Worm (Caenorhabditis elegans): Measurements from ENCODE around the gene arp-6.

The arp-6 gene

DNA sequence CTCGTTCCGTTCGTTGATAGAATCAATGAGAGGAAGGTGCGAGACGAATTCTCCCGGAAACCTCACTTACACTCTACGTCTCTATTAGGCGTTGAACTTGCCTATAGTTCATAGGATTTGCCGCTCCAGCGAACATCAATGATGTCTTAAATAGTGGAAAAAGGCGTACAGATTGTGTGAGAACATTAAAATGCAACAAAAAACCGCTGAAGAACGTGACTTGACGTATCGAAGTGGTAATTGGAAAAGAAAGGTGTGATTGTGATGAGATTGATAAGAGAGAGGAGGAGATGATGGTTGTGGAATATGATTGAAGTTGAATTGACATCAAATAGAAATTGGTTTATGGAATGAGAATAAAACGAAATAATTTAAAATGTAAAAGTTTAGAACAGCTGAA lies 3.1 kb downstream of the arp-6 start:
- TF ChIP-seq skn-1 (tag; optimal IDR thresholded peaks at IDR 0.05) (no peak), ets-5 (GFP tag; IDR thresholded peaks at IDR 0.05) (no peak), lsy-2 (tag; optimal IDR thresholded peaks at IDR 0.05) (peak in 1 of 2 experiments; percentile 8), lin-15B (tag; optimal IDR thresholded peaks at IDR 0.05) (no peak), dsc-1 (tag; optimal IDR thresholded peaks at IDR 0.05) (no peak), mep-1 (tag; optimal IDR thresholded peaks at IDR 0.05) (peak; percentile 6), blmp-1 (tag; optimal IDR thresholded peaks at IDR 0.05) (peak; percentile 26), F16B12.6 (tag; optimal IDR thresholded peaks at IDR 0.05) (no peak), efl-1 (optimal IDR thresholded peaks at IDR 0.05) (no peak), efl-1 (GFP tag; optimal IDR thresholded peaks at IDR 0.05 in 1 of 2) (peak in 1 of 2 experiments; percentile 16), lin-35 (GFP tag; optimal IDR thresholded peaks at IDR 0.05) (peak in 1 of 2 experiments; percentile 21), lin-14 (GFP tag; optimal IDR thresholded peaks at IDR 0.05) (peak; percentile 51), sup-37 (GFP tag; optimal IDR thresholded peaks at IDR 0.05) (no peak), zag-1 (tag; optimal IDR thresholded peaks at IDR 0.05) (no peak)

DNA sequence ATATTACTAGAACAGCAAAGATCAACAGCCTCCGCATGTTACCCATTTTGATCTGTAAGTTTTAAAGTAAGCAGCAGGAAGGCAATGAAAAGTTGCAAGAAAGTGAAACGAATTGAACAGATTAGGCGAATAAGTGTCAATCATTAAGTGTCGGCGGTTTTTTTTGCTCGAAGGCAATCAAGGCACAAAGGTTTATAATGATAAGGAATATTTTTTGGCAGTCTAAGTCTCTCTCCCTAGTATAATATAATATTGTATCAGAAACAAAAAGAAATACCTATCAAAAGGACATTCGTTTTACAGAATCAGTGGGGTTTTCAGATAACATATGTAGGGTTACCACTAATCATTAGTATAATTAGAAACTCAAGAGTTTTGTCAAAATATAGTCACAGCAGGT lies 4.5 kb downstream of the arp-6 start, which contains the start of gene nrf-6:
TSS of gene nrf-6 (minus strand) at position 52 of the 400 bp plus-strand sequence.
- TF ChIP-seq elt-2 (tag; optimal IDR thresholded peaks at IDR 0.05), result peak; percentile 53
- TF ChIP-seq aly-2 (tag; optimal IDR thresholded peaks at IDR 0.05), result no peak

DNA sequence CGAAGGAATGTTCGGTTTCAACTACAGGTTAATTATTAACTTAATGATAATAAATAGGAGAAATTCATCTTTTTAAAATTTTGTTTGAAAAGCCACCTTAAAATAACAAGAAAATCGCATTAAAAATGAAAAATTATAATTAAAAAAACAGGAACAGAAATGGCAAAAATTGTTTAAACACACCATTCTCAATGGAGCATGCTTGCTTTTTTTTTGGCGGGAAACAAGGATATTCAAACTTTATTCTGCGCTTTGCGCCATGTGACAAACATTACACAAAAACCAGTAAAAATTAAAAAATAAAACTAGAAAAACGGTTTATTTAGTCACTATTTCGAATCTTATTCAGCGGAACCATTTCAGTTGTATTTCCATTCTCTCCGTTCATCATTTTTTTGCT lies 8.4 kb downstream of the arp-6 start:
- peak; percentile 28 to 50 (median 35) for TF ChIP-seq dpl-1 (GFP tag; optimal IDR thresholded peaks at IDR 0.05)
- no peak for TF ChIP-seq dsc-1 (tag; optimal IDR thresholded peaks at IDR 0.05)
- TF ChIP-seq efl-1 (optimal IDR thresholded peaks at IDR 0.05), result peak; percentile 33 to 38
- peak; percentile 59 to 95 for TF ChIP-seq efl-1 (GFP tag; optimal IDR thresholded peaks at IDR 0.05 in 1 of 2)
- TF ChIP-seq nhr-28 (tag; optimal IDR thresholded peaks at IDR 0.05), result no peak
- TF ChIP-seq nhr-85 (tag), result no peak
- TF ChIP-seq ceh-82 (tag; optimal IDR thresholded peaks at IDR 0.05), result no peak
- TF ChIP-seq C16A3.4 (tag; optimal IDR thresholded peaks at IDR 0.05), result no peak

DNA sequence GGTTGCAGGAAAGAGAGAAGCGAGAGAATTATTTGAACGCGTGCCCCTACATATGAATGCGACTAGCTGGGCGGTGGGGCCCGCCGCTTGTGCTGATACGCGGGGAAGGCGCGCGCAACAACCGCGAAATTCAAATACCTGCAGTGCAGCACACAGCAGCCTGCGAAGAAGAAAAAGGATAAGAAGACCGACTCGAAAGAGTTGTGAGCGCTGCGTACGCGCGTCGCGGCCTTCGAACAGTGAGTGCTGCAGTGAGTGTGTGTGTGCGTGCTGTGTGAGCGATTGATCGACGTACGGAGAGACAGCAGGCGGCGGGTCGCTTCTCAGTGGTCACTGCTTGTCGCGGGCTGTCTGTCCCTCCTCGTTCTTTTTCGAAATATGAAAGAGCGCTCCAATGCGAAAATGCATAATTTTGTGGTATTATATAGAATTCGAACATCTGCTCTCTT lies 8.9 kb downstream of the arp-6 start:
- TF ChIP-seq zag-1 (tag; optimal IDR thresholded peaks at IDR 0.05), result no peak
- peak; percentile 46 for TF ChIP-seq mef-2 (tag; optimal IDR thresholded peaks at IDR 0.05)
- TF ChIP-seq lir-3 (tag; optimal IDR thresholded peaks at IDR 0.05; ENCODE audit: poor library complexity), result peak; percentile 99
- TF ChIP-seq nhr-47 (tag; optimal IDR thresholded peaks at IDR 0.05), result peak; percentile 76
- TF ChIP-seq swsn-7 (tag; optimal IDR thresholded peaks at IDR 0.05), result peak; percentile 90
- peak; percentile 48; the same call in 1 of the 2 replicates for TF ChIP-seq mab-9 (GFP tag; IDR thresholded peaks at IDR 0.05)
- TF ChIP-seq zip-4 (GFP tag; optimal IDR thresholded peaks at IDR 0.05), result no peak
- TF ChIP-seq lsy-2 (tag; optimal IDR thresholded peaks at IDR 0.05), result peak; percentile 58 to 83
- TF ChIP-seq dsc-1 (tag; optimal IDR thresholded peaks at IDR 0.05), result peak; percentile 61
- TF ChIP-seq nhr-11 (tag; optimal IDR thresholded peaks at IDR 0.05), result no peak
- TF ChIP-seq rnt-1 (tag; optimal IDR thresholded peaks at IDR 0.05), result peak; percentile 50
- TF ChIP-seq nhr-20 (tag; optimal IDR thresholded peaks at IDR 0.05), result peak; percentile 78
- TF ChIP-seq tlp-1 (tag; optimal IDR thresholded peaks at IDR 0.05), result no peak
- peak; percentile 46 for TF ChIP-seq sox-4 (tag; optimal IDR thresholded peaks at IDR 0.05)
- peak; percentile 32 for TF ChIP-seq vab-15 (tag; optimal IDR thresholded peaks at IDR 0.05)
- peak; percentile 81 for TF ChIP-seq C16A3.4 (tag; optimal IDR thresholded peaks at IDR 0.05)
- TF ChIP-seq sup-37 (GFP tag; optimal IDR thresholded peaks at IDR 0.05), result no peak
- TF ChIP-seq C04F5.9 (tag; optimal IDR thresholded peaks at IDR 0.05), result no peak
- no peak for TF ChIP-seq grh-1 (GFP tag; IDR thresholded peaks at IDR 0.05)
- 0 out of 2 replicates have a peak, but pooled peaks have one; percentile 47 for TF ChIP-seq ceh-88 (GFP tag; IDR thresholded peaks at IDR 0.05)
- no peak for TF ChIP-seq ceh-90 (tag; optimal IDR thresholded peaks at IDR 0.05)
- peak; percentile 40 for TF ChIP-seq irx-1 (tag; optimal IDR thresholded peaks at IDR 0.05)
- no peak for TF ChIP-seq ztf-4 (tag; optimal IDR thresholded peaks at IDR 0.05)
- TF ChIP-seq efl-1 (optimal IDR thresholded peaks at IDR 0.05), result peak; percentile 63 to 70
- peak; percentile 65 to 95 for TF ChIP-seq efl-1 (GFP tag; optimal IDR thresholded peaks at IDR 0.05 in 1 of 2)
- TF ChIP-seq ztf-11 (tag; optimal IDR thresholded peaks at IDR 0.05), result peak in 1 of 2 experiments; percentile 51
- TF ChIP-seq ceh-82 (tag; optimal IDR thresholded peaks at IDR 0.05), result peak in 2 of 3 experiments; percentile 49 to 76
- no peak for TF ChIP-seq unc-130 (tag; optimal IDR thresholded peaks at IDR 0.05)
- TF ChIP-seq nhr-90 (tag; optimal IDR thresholded peaks at IDR 0.05; ENCODE audit: poor library complexity), result peak; percentile 35
- TF ChIP-seq jun-1 (tag; optimal IDR thresholded peaks at IDR 0.05), result peak; percentile 85
- no peak for TF ChIP-seq pqm-1 (tag; optimal IDR thresholded peaks at IDR 0.05)
- TF ChIP-seq fos-1 (tag; optimal IDR thresholded peaks at IDR 0.05), result peak; percentile 26
- TF ChIP-seq isw-1 (GFP tag; IDR thresholded peaks at IDR 0.05), result peak; percentile 48

Data from whole organism, L1 larva.